Fruit fly (Drosophila melanogaster): ENCODE measurements around the gene Sc2.

dm6 chr3L:3856004-3856403 lies 47.3 kb upstream of the Sc2 start:
- TF ChIP-seq psq (optimal IDR thresholded peaks at IDR 0.05) (no peak), insv (optimal IDR thresholded peaks at IDR 0.05) (no peak), Myc (optimal IDR thresholded peaks at IDR 0.05) (no peak), Sin3A (optimal IDR thresholded peaks at IDR 0.05) (no peak)

Data from Kc167 (cell line).